Fruit fly (Drosophila melanogaster) Kc167 (cell line): ENCODE measurements around the gene Pglym78.

Experiments
- Myc ChIP-seq: fragments of >200 bp; optimal IDR thresholded peaks from 2 replicates; lab custom pipeline; 2017; ENCODE audit warnings: missing external identifiers
- Sin3A ChIP-seq: fragments of >200 bp; optimal IDR thresholded peaks from 2 replicates; lab custom pipeline; 2018; ENCODE audit warnings: missing external identifiers
- h ChIP-seq: fragments of >200 bp; optimal IDR thresholded peaks from 3 replicates; lab custom pipeline; 2018; ENCODE audit warnings: missing external identifiers
- insv ChIP-seq: fragments of >200 bp; optimal IDR thresholded peaks from 3 replicates; lab custom pipeline; 2018; ENCODE audit warnings: missing external identifiers
- psq ChIP-seq: fragments of >200 bp; optimal IDR thresholded peaks from 2 replicates; lab custom pipeline; 2017; ENCODE audit warnings: missing external identifiers
- ttk ChIP-seq: sonication (Bioruptor generic); optimal IDR thresholded peaks from 2 replicates; lab custom pipeline; 2017; ENCODE audit warnings: missing external identifiers

The Pglym78 gene

DNA sequence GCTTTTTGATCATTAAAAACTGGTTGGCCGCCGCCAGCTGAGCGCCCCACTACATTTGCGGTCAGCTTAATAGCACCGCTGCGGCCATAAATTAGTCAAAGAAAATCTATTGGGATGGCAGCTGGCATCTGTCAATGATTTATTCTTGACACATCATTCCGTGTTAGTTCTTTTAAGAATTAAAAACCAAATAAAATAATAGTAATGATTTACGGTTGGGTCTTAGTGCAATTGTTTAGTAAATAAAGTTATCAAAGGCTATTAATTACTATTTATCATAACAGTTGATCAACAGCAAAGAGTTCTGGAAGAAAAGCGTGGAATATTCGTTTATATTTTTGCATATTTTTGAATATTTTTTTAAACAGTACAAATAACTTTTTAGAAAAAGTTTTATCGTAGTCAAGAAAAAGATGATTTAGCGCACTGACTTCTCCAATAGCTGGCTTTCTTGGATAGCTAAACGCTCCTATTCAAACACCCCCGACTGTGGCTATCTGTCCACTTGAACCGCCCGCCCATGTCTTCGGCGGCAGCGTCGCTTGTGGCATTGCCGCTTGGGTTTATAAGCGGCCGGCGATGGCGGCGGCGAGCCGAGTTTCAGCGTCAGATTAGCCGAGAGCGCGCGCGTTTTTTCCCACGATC, 49.0 kb downstream of the Pglym78 start, which contains the start of gene CG14515:
Gene CG14515, plus strand, starts transcription at position 590 of the 645 bp plus-strand sequence.
- TF ChIP-seq h (no peak), Sin3A (lab: Kevin White, UChicago) (no peak), insv (lab: Kevin White, UChicago) (no peak), psq (lab: Kevin White, UChicago) (no peak), Myc (lab: Kevin White, UChicago) (no peak), ttk (lab: Kevin White, UChicago) (no peak)

DNA sequence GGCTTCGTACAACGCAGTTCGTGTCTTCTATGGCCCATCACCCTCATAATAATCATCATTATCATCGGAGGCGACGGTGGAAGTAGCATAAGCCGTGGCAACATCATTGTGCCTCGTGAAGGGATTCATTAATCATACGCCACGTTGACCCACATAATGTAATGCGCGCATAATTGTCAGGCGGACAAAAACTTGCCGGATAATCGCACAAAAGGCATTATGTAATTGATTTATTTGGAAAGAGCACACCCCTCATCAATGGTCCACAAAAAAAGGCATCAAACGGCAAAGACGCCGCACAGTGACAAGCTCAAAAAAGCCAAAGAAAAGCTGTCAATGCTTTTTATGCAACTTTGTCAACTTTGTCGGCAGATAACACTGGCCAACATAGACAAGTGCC, 50.3 kb downstream of the Pglym78 start:
- no peak for TF ChIP-seq ttk (lab: Kevin White, UChicago)
- TF ChIP-seq Sin3A (lab: Kevin White, UChicago): no peak
- TF ChIP-seq insv (lab: Kevin White, UChicago): no peak
- no peak for TF ChIP-seq h
- TF ChIP-seq psq (lab: Kevin White, UChicago): no peak
- no peak for TF ChIP-seq Myc (lab: Kevin White, UChicago)
